Fruit fly (Drosophila melanogaster) whole organism, embryonic: ENCODE measurements around the gene Df31.

Source experiments
- BEAF-32 ChIP-seq: fragments of 200-800 bp; sonication (Bioruptor generic); optimal IDR thresholded peaks from 3 replicates; lab custom pipeline; 2017; ENCODE audit warnings: missing biosample characterization, missing genetic modification characterization, mild to moderate bottlenecking, moderate library complexity, missing genetic modification reagents
- Blimp-1 ChIP-seq: fragments of 200-800 bp; sonication (Bioruptor generic); optimal IDR thresholded peaks from 3 replicates; lab custom pipeline; 2018; ENCODE audit warnings: missing biosample characterization, missing genetic modification characterization, mild to moderate bottlenecking, moderate library complexity, missing genetic modification reagents
- CG12744 ChIP-seq: fragments of 200-800 bp; sonication (Bioruptor generic); optimal IDR thresholded peaks from 2 replicates; lab custom pipeline; 2016; ENCODE audit warnings: missing biosample characterization, missing genetic modification characterization
- CG13424 ChIP-seq: fragments of 200-800 bp; sonication (Bioruptor generic); optimal IDR thresholded peaks from 2 replicates; lab custom pipeline; 2019; ENCODE audit warnings: missing biosample characterization, mild to moderate bottlenecking, missing genetic modification characterization, moderate library complexity
- CG13624 ChIP-seq: fragments of 200-800 bp; sonication (Bioruptor generic); optimal IDR thresholded peaks from 2 replicates; lab custom pipeline; 2016; ENCODE audit warnings: missing biosample characterization, missing genetic modification characterization
- CG14014 ChIP-seq: fragments of 200-800 bp; sonication (Bioruptor generic); IDR thresholded peaks from 2 replicates; pipeline ENCODE4 v1.3.6; 2022; ENCODE audit warnings: missing biosample characterization, missing genetic modification characterization
- CG14441 ChIP-seq: fragments of 200-800 bp; sonication (Bioruptor generic); IDR thresholded peaks from 2 replicates; pipeline ENCODE4 v1.3.6; 2022; ENCODE audit warnings: missing biosample characterization, missing genetic modification characterization
- CG15073 ChIP-seq: fragments of 200-800 bp; sonication (Bioruptor generic); optimal IDR thresholded peaks from 2 replicates; lab custom pipeline; 2016; ENCODE audit warnings: missing biosample characterization, missing genetic modification characterization
- CG16863 ChIP-seq: fragments of 200-800 bp; sonication (Bioruptor generic); optimal IDR thresholded peaks from 3 replicates; lab custom pipeline; 2016; ENCODE audit warnings: missing biosample characterization, missing genetic modification characterization
- CG17802 ChIP-seq: fragments of 200-800 bp; sonication (Bioruptor generic); optimal IDR thresholded peaks from 2 replicates; lab custom pipeline; 2018; ENCODE audit warnings: missing biosample characterization, mild to moderate bottlenecking, missing genetic modification characterization, moderate library complexity
- CG1832 ChIP-seq: fragments of 200-800 bp; sonication (Bioruptor generic); optimal IDR thresholded peaks from 2 replicates; lab custom pipeline; 2017; ENCODE audit warnings: missing biosample characterization, mild to moderate bottlenecking, missing genetic modification characterization, inconsistent platforms
- CG31224 ChIP-seq: fragments of 200-800 bp; sonication (Bioruptor generic); IDR thresholded peaks from 2 replicates; pipeline ENCODE4 v1.3.6; 2022; ENCODE audit warnings: missing biosample characterization, missing genetic modification characterization
- CG3163 ChIP-seq: fragments of 200-800 bp; sonication (Bioruptor generic); optimal IDR thresholded peaks from 3 replicates; lab custom pipeline; 2016; ENCODE audit warnings: missing biosample characterization, missing genetic modification characterization
- CG7839 ChIP-seq: fragments of 200-800 bp; sonication (Bioruptor generic); optimal IDR thresholded peaks from 3 replicates; lab custom pipeline; 2018; ENCODE audit warnings: missing biosample characterization, mild to moderate bottlenecking, missing genetic modification characterization, moderate library complexity
- CG9797 ChIP-seq: fragments of 200-800 bp; sonication (Bioruptor generic); optimal IDR thresholded peaks from 3 replicates; lab custom pipeline; 2018; ENCODE audit warnings: missing biosample characterization, mild to moderate bottlenecking, missing genetic modification characterization
- CG9817 ChIP-seq: fragments of 200-800 bp; sonication (Bioruptor generic); optimal IDR thresholded peaks from 2 replicates; lab custom pipeline; 2018; ENCODE audit warnings: missing biosample characterization, mild to moderate bottlenecking, missing genetic modification characterization, moderate library complexity
- CTCF ChIP-seq: fragments of 200-800 bp; sonication (Bioruptor generic); optimal IDR thresholded peaks from 2 replicates; lab custom pipeline; 2017; ENCODE audit warnings: missing biosample characterization, mild to moderate bottlenecking, missing genetic modification characterization, moderate library complexity
- Dfd ChIP-seq, 2 experiments: fragments of >200 bp; optimal IDR thresholded peaks; 2 replicates each; lab custom pipeline; 2017; ENCODE audit warnings: missing biosample characterization in 2 of 2, missing genetic modification characterization in 2 of 2
- Gsc ChIP-seq: fragments of 200-800 bp; sonication (Bioruptor generic); IDR thresholded peaks from 2 replicates; pipeline ENCODE4 v1.3.6; 2022; ENCODE audit warnings: missing biosample characterization, missing genetic modification characterization
- H15 ChIP-seq: fragments of 200-800 bp; sonication (Bioruptor generic); IDR thresholded peaks from 3 replicates; pipeline ENCODE4 v1.3.6; 2022; ENCODE audit warnings: missing biosample characterization, missing genetic modification characterization
- Hmr ChIP-seq: fragments of 200-800 bp; sonication (Bioruptor generic); optimal IDR thresholded peaks from 3 replicates; lab custom pipeline; 2017; ENCODE audit warnings: mild to moderate bottlenecking, missing biosample characterization, missing genetic modification reagents, missing genetic modification characterization
- Hsf ChIP-seq: fragments of 200-800 bp; sonication (Bioruptor generic); optimal IDR thresholded peaks from 3 replicates; lab custom pipeline; 2016; ENCODE audit warnings: missing biosample characterization, missing genetic modification characterization
- MESR4 ChIP-seq: fragments of 200-800 bp; sonication (Bioruptor generic); optimal IDR thresholded peaks from 2 replicates; lab custom pipeline; 2018; ENCODE audit warnings: missing biosample characterization, mild to moderate bottlenecking, missing genetic modification characterization, moderate library complexity
- Mes4 ChIP-seq: fragments of 200-800 bp; sonication (Bioruptor generic); optimal IDR thresholded peaks from 2 replicates; lab custom pipeline; 2016; ENCODE audit warnings: missing biosample characterization, missing genetic modification characterization
- Sin3A ChIP-seq: fragments of >200 bp; optimal IDR thresholded peaks from 2 replicates; lab custom pipeline; 2018
- Sox100B ChIP-seq: fragments of 200-800 bp; sonication (Bioruptor generic); optimal IDR thresholded peaks from 3 replicates; lab custom pipeline; 2018; ENCODE audit warnings: missing biosample characterization, mild to moderate bottlenecking, missing genetic modification characterization
- Ssrp ChIP-seq: fragments of 200-800 bp; sonication (Bioruptor generic); optimal IDR thresholded peaks from 2 replicates; lab custom pipeline; 2018; ENCODE audit warnings: missing biosample characterization, mild to moderate bottlenecking, missing genetic modification characterization, moderate library complexity
- Xrp1 ChIP-seq: fragments of 200-800 bp; sonication (Bioruptor generic); IDR thresholded peaks from 2 replicates; pipeline ENCODE4 v1.3.6; 2022; ENCODE audit warnings: missing biosample characterization, missing genetic modification characterization
- aop ChIP-seq: fragments of 200-800 bp; sonication (Bioruptor generic); IDR thresholded peaks from 2 replicates; pipeline ENCODE4 v1.3.6; 2022; ENCODE audit warnings: missing biosample characterization, missing genetic modification characterization
- ap ChIP-seq: fragments of 200-800 bp; sonication (Bioruptor generic); IDR thresholded peaks from 2 replicates; pipeline ENCODE4 v1.3.6; 2022; ENCODE audit warnings: missing biosample characterization, missing genetic modification characterization
- az2 ChIP-seq: fragments of 200-800 bp; sonication (Bioruptor generic); optimal IDR thresholded peaks from 3 replicates; lab custom pipeline; 2016; ENCODE audit warnings: missing biosample characterization, missing genetic modification characterization
- ci ChIP-seq: fragments of 200-800 bp; sonication (Bioruptor generic); IDR thresholded peaks from 3 replicates; pipeline ENCODE4 v1.3.6; 2022; ENCODE audit warnings: missing biosample characterization, missing genetic modification characterization
- dimm ChIP-seq: fragments of 200-800 bp; sonication (Bioruptor generic); IDR thresholded peaks from 2 replicates; pipeline ENCODE4 v1.3.6; 2022; ENCODE audit warnings: missing biosample characterization, missing genetic modification characterization
- gce ChIP-seq: fragments of 200-800 bp; sonication (Bioruptor generic); IDR thresholded peaks from 3 replicates; pipeline ENCODE4 v1.3.6; 2022; ENCODE audit warnings: missing biosample characterization, missing genetic modification characterization
- gem ChIP-seq: fragments of 200-800 bp; sonication (Bioruptor generic); optimal IDR thresholded peaks from 2 replicates; lab custom pipeline; 2019; ENCODE audit warnings: missing biosample characterization, mild to moderate bottlenecking, missing genetic modification characterization, moderate library complexity
- grau ChIP-seq: fragments of 200-800 bp; optimal IDR thresholded peaks from 3 replicates; lab custom pipeline; 2019; ENCODE audit warnings: missing biosample characterization, mild to moderate bottlenecking, missing genetic modification characterization, moderate library complexity
- gro ChIP-seq: fragments of 200-800 bp; sonication (Bioruptor generic); optimal IDR thresholded peaks from 2 replicates; lab custom pipeline; 2016; ENCODE audit warnings: missing biosample characterization, missing genetic modification characterization
- lov ChIP-seq, 2 experiments: fragments of 200-800 bp in 1 of 2; fragments of >200 bp in 1 of 2; sonication (Bioruptor generic) in 1 of 2; IDR thresholded peaks in 1 of 2; optimal IDR thresholded peaks in 1 of 2; 2 replicates in 1 of 2; 3 replicates in 1 of 2; pipeline versions ENCODE4 v1.3.6 to Lab custom; 2017 to 2022; ENCODE audit warnings: missing biosample characterization in 1 of 2, missing genetic modification characterization in 1 of 2
- maf-S ChIP-seq: fragments of 200-800 bp; sonication (Bioruptor generic); optimal IDR thresholded peaks from 2 replicates; lab custom pipeline; 2016; ENCODE audit warnings: missing biosample characterization, missing genetic modification characterization
- mirr ChIP-seq: fragments of 200-800 bp; sonication (Bioruptor generic); optimal IDR thresholded peaks from 3 replicates; lab custom pipeline; 2018; ENCODE audit warnings: missing biosample characterization, mild to moderate bottlenecking, missing genetic modification characterization
- pan ChIP-seq, 4 experiments: fragments of >200 bp in 3 of 4; fragments of 200-800 bp in 1 of 4; sonication (Bioruptor generic) in 1 of 4; optimal IDR thresholded peaks in 3 of 4; IDR thresholded peaks in 1 of 4; 2 replicates each; pipeline versions ENCODE4 v1.3.6 to Lab custom; 2017 to 2022; ENCODE audit warnings: missing biosample characterization in 2 of 4, missing genetic modification characterization in 2 of 4, mixed read lengths in 1 of 4
- peb ChIP-seq: fragments of 200-800 bp; sonication (Bioruptor generic); IDR thresholded peaks from 2 replicates; pipeline ENCODE4 v1.3.6; 2022; ENCODE audit warnings: missing biosample characterization, missing genetic modification characterization
- pfk ChIP-seq: fragments of 200-800 bp; sonication (Bioruptor generic); optimal IDR thresholded peaks from 2 replicates; lab custom pipeline; 2018; ENCODE audit warnings: missing biosample characterization, mild to moderate bottlenecking, missing genetic modification characterization, moderate library complexity
- ro ChIP-seq: fragments of 200-800 bp; sonication (Bioruptor generic); IDR thresholded peaks from 2 replicates; pipeline ENCODE4 v1.3.6; 2022; ENCODE audit warnings: missing biosample characterization, missing genetic modification characterization
- scrt ChIP-seq: fragments of 200-800 bp; sonication (Bioruptor generic); optimal IDR thresholded peaks from 2 replicates; lab custom pipeline; 2018; ENCODE audit warnings: missing biosample characterization, mild to moderate bottlenecking, missing genetic modification characterization, moderate library complexity
- sens ChIP-seq: fragments of 200-800 bp; sonication (Bioruptor generic); peaks from one replicate; lab custom pipeline; 2016; ENCODE audit warnings: missing biosample characterization, missing genetic modification characterization
- sug ChIP-seq: fragments of 200-800 bp; optimal IDR thresholded peaks from 2 replicates; lab custom pipeline; 2019; ENCODE audit warnings: missing biosample characterization, mild to moderate bottlenecking, missing genetic modification characterization, moderate library complexity
- tio ChIP-seq: fragments of 200-800 bp; sonication (Bioruptor generic); optimal IDR thresholded peaks from 2 replicates; lab custom pipeline; 2017; ENCODE audit warnings: missing biosample characterization, missing genetic modification characterization, inconsistent platforms
- tna ChIP-seq: fragments of 200-800 bp; sonication (Bioruptor generic); IDR thresholded peaks from 2 replicates; pipeline ENCODE4 v1.3.6; 2022; ENCODE audit warnings: missing biosample characterization, missing genetic modification characterization; ENCODE audit not compliant: partially characterized antibody
- trh ChIP-seq: fragments of 200-800 bp; sonication (Bioruptor generic); optimal IDR thresholded peaks from 2 replicates; lab custom pipeline; 2016; ENCODE audit warnings: missing biosample characterization, missing genetic modification characterization

Df31 gene

DNA sequence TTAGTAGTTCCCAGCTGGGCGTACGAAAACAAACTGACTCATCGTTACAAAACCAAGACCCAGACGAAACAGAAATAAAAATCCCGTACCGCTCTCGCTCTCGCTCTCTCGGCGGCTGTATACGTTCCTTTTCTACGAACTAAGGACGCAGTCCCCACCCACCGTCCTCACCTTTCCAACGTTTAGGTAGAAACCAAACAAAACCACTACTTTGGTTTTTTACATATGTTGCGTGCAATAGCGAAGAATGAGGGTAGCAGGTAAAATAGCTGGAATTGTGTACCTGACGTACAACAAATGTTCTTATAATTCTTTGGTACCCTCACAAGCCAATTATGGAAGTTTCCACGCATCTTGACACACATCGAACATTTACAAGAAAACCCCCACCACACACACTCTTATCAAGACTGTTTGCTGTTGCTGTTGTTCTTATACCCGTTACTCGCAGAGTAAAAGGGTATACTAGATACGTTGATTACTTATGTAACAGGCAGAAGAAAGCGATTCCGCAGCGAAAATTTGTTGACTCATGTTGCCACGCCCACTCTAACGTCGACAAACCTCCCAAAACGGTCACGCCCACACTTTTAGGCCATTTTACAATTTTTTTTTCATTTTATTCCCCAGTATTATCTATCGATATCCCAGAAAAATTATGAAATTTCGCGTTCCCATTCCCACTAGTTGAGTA, 10.8 kb downstream of the Df31 start (continued):
- TF ChIP-seq Hmr (GFP tag; lab: Kevin White, UChicago), result no peak
- TF ChIP-seq MESR4, result no peak
- TF ChIP-seq CG9797, result no peak
- no peak for TF ChIP-seq ci (GFP tag; lab: Robert Waterston, UW)
- no peak for TF ChIP-seq sug (tag; lab: Kevin White, UChicago)
- TF ChIP-seq CG16863 (GFP tag; lab: Kevin White, UChicago), result peak; percentile 21
- TF ChIP-seq CG15073 (GFP tag; lab: Kevin White, UChicago), result no peak
- TF ChIP-seq trh (GFP tag; lab: Kevin White, UChicago), result no peak
- peak; percentile 44 for TF ChIP-seq CG13424 (tag; lab: Kevin White, UChicago)
- no peak for TF ChIP-seq scrt (GFP tag; lab: Kevin White, UChicago)
- no peak for TF ChIP-seq pfk
- TF ChIP-seq Sox100B (GFP tag; lab: Kevin White, UChicago), result peak; percentile 44
- no peak for TF ChIP-seq Sin3A (lab: Kevin White, UChicago)
- TF ChIP-seq CG12744 (GFP tag; lab: Kevin White, UChicago), result no peak
- TF ChIP-seq gce (GFP tag; lab: Robert Waterston, UW), result no peak
- TF ChIP-seq grau (tag; lab: Kevin White, UChicago), result peak; percentile 36
- TF ChIP-seq CG14014 (GFP tag; lab: Robert Waterston, UW), result no peak
- TF ChIP-seq CG7839, result peak; percentile 48
- no peak for TF ChIP-seq gro (GFP tag; lab: Kevin White, UChicago)
- no peak for TF ChIP-seq CTCF (GFP tag; lab: Kevin White, UChicago)
- TF ChIP-seq CG9817, result no peak
- TF ChIP-seq BEAF-32 (GFP tag; lab: Kevin White, UChicago), result no peak
- TF ChIP-seq sens (GFP tag; lab: Kevin White, UChicago), result peak; percentile 89
- no peak for TF ChIP-seq Blimp-1
- no peak for TF ChIP-seq ap (GFP tag; lab: Robert Waterston, UW)
- TF ChIP-seq H15 (GFP tag; lab: Robert Waterston, UW), result no peak
- no peak for TF ChIP-seq peb (GFP tag; lab: Robert Waterston, UW)
- no peak for TF ChIP-seq CG17802
- TF ChIP-seq gem, result peak; percentile 63
- peak; percentile 50; the same call in 1 of the 2 replicates for TF ChIP-seq Xrp1
- peak; percentile 18 for TF ChIP-seq CG3163
- no peak for TF ChIP-seq lov (optimal IDR thresholded peaks at IDR 0.05; lab: Kevin White, UChicago)
- no peak for TF ChIP-seq lov (GFP tag; IDR thresholded peaks at IDR 0.05; lab: Robert Waterston, UW)
- no peak for TF ChIP-seq Gsc (GFP tag; lab: Robert Waterston, UW)
- no peak for TF ChIP-seq CG1832 (GFP tag; lab: Kevin White, UChicago)
- TF ChIP-seq CG31224, result no peak
- TF ChIP-seq az2, result peak; percentile 41
- TF ChIP-seq Hsf, result peak; percentile 22
- no peak for TF ChIP-seq ro (GFP tag; lab: Robert Waterston, UW)
- TF ChIP-seq Ssrp (tag; lab: Kevin White, UChicago), result peak; percentile 44
- peak in 1 of 2 experiments; percentile 66 for TF ChIP-seq pan (optimal IDR thresholded peaks at IDR 0.05; lab: Kevin White, UChicago)
- peak in 1 of 2 experiments; percentile 36 for TF ChIP-seq pan (GFP tag; optimal IDR thresholded peaks at IDR 0.05 in 1 of 2, IDR thresholded peaks at IDR 0.05 in 1 of 2)
- TF ChIP-seq dimm, result no peak
- peak; percentile 46 for TF ChIP-seq mirr (GFP tag; lab: Kevin White, UChicago)
- no peak for TF ChIP-seq maf-S (GFP tag; lab: Kevin White, UChicago)
- TF ChIP-seq tio (GFP tag; lab: Kevin White, UChicago), result peak; percentile 34
- TF ChIP-seq Mes4, result no peak
- no peak for TF ChIP-seq Dfd (GFP tag; optimal IDR thresholded peaks at IDR 0.05; lab: Kevin White, UChicago)
- no peak for TF ChIP-seq CG13624
- no peak; the same call in 1 of the 2 replicates for TF ChIP-seq tna (GFP tag; lab: Robert Waterston, UW)
- no peak for TF ChIP-seq CG14441
- no peak for TF ChIP-seq aop
